Worm (Caenorhabditis elegans): ENCODE data around the gene srh-299.

Gene srh-299

ce11 chrV:15892696-15893095 lies 29.6 kb downstream of the srh-299 start, which contains the start of gene T06C12.11:
Gene T06C12.11, plus strand, starts transcription at chrV:15892996.
- TF ChIP-seq T23F11.4 (GFP tag; optimal IDR thresholded peaks at IDR 0.05) (no peak), nfya-1 (tag; optimal IDR thresholded peaks at IDR 0.05) (no peak), ceh-31 (tag; optimal IDR thresholded peaks at IDR 0.05) (no peak), ama-1 (optimal IDR thresholded peaks at IDR 0.05) (no peak), pax-1 (tag; optimal IDR thresholded peaks at IDR 0.05) (no peak), gmeb-2 (tag; optimal IDR thresholded peaks at IDR 0.05) (no peak), ref-2 (tag; optimal IDR thresholded peaks at IDR 0.05) (no peak), K09A11.1 (tag; optimal IDR thresholded peaks at IDR 0.05; ENCODE audit: insufficient read depth) (no peak), ceh-14 (tag; optimal IDR thresholded peaks at IDR 0.05) (no peak), hlh-30 (tag; optimal IDR thresholded peaks at IDR 0.05; ENCODE audit: insufficient read depth) (no peak), ceh-24 (tag; optimal IDR thresholded peaks at IDR 0.05) (no peak)

- TF ChIP-seq rnt-1 (tag; optimal IDR thresholded peaks at IDR 0.05) = no peak
- TF ChIP-seq ceh-34 (tag; optimal IDR thresholded peaks at IDR 0.05) = no peak
- no peak for TF ChIP-seq ahr-1 (tag; optimal IDR thresholded peaks at IDR 0.05)
- TF ChIP-seq hlh-13 (GFP tag; optimal IDR thresholded peaks at IDR 0.05) = no peak
- TF ChIP-seq npax-4 (tag; optimal IDR thresholded peaks at IDR 0.05) = no peak
- no peak for TF ChIP-seq F13H6.1 (tag; optimal IDR thresholded peaks at IDR 0.05)
- TF ChIP-seq unc-86 (tag; optimal IDR thresholded peaks at IDR 0.05) = no peak
- no peak for TF ChIP-seq pat-9 (tag; optimal IDR thresholded peaks at IDR 0.05)
- no peak for TF ChIP-seq zip-5 (tag; optimal IDR thresholded peaks at IDR 0.05)
- no peak for TF ChIP-seq nfya-1 (tag; optimal IDR thresholded peaks at IDR 0.05)
- no peak for TF ChIP-seq ceh-18 (tag; optimal IDR thresholded peaks at IDR 0.05)
- no peak for TF ChIP-seq ceh-22 (tag; optimal IDR thresholded peaks at IDR 0.05)
- TF ChIP-seq ceh-24 (tag; optimal IDR thresholded peaks at IDR 0.05) = no peak
- TF ChIP-seq madf-2 (tag; optimal IDR thresholded peaks at IDR 0.05) = no peak
- TF ChIP-seq eyg-1 (tag; optimal IDR thresholded peaks at IDR 0.05) = no peak
- no peak for TF ChIP-seq sox-2 (GFP tag; IDR thresholded peaks at IDR 0.05)
- TF ChIP-seq mec-3 (tag; optimal IDR thresholded peaks at IDR 0.05; ENCODE audit: borderline replicate concordance) = no peak
- TF ChIP-seq pag-3 (tag; optimal IDR thresholded peaks at IDR 0.05; ENCODE audit: borderline replicate concordance) = no peak
Measured at ce11 chrV:15896671-15897070, 33.5 kb downstream of the srh-299 start, which contains the start of gene nhr-213. Gene nhr-213, minus strand, starts transcription at chrV:15896771.

- no peak for TF ChIP-seq pha-4 (tag; optimal IDR thresholded peaks at IDR 0.05)
- no peak for TF ChIP-seq fkh-6 (tag; optimal IDR thresholded peaks at IDR 0.05)
- TF ChIP-seq ama-1 (optimal IDR thresholded peaks at IDR 0.05) = no peak
- no peak for TF ChIP-seq nfya-1 (tag; optimal IDR thresholded peaks at IDR 0.05)
- no peak for TF ChIP-seq sox-2 (GFP tag; IDR thresholded peaks at IDR 0.05)
- no peak for TF ChIP-seq ceh-14 (tag; optimal IDR thresholded peaks at IDR 0.05)
- TF ChIP-seq F13H6.1 (tag; optimal IDR thresholded peaks at IDR 0.05) = no peak
- TF ChIP-seq ceh-22 (tag; optimal IDR thresholded peaks at IDR 0.05) = no peak
- TF ChIP-seq hlh-15 (tag; optimal IDR thresholded peaks at IDR 0.05) = no peak
- TF ChIP-seq ceh-18 (tag; optimal IDR thresholded peaks at IDR 0.05) = no peak
Measured at ce11 chrV:15897696-15898095, 34.6 kb downstream of the srh-299 start, which contains the start of gene str-60. Gene str-60, plus strand, starts transcription at chrV:15897996.

- TF ChIP-seq elt-4 (tag; optimal IDR thresholded peaks at IDR 0.05) (no peak), ztf-16 (tag; optimal IDR thresholded peaks at IDR 0.05) (no peak)
Measured at ce11 chrV:15899696-15900095, 36.6 kb downstream of the srh-299 start, which contains the start of gene T06C12.14. Gene T06C12.14, plus strand, starts transcription at chrV:15899996.

ce11 chrV:15900564-15900963 lies 37.4 kb downstream of the srh-299 start:
- TF ChIP-seq hlh-8 (tag; optimal IDR thresholded peaks at IDR 0.05) = no peak
- no peak for TF ChIP-seq hlh-30 (tag; optimal IDR thresholded peaks at IDR 0.05; ENCODE audit: insufficient read depth)
- TF ChIP-seq fkh-10 (GFP tag; optimal IDR thresholded peaks at IDR 0.05) = no peak
- no peak for TF ChIP-seq fkh-6 (tag; optimal IDR thresholded peaks at IDR 0.05)
- no peak for TF ChIP-seq hlh-15 (tag; optimal IDR thresholded peaks at IDR 0.05)
- no peak for TF ChIP-seq C38D4.7 (GFP tag; optimal IDR thresholded peaks at IDR 0.05)
- no peak for TF ChIP-seq sdc-2 (tag; optimal IDR thresholded peaks at IDR 0.05)
- no peak for TF ChIP-seq ceh-24 (tag; optimal IDR thresholded peaks at IDR 0.05)
- TF ChIP-seq elt-2 (tag; optimal IDR thresholded peaks at IDR 0.05) = no peak
- TF ChIP-seq ceh-22 (tag; optimal IDR thresholded peaks at IDR 0.05) = no peak
- no peak for TF ChIP-seq ceh-34 (tag; optimal IDR thresholded peaks at IDR 0.05)
- no peak for TF ChIP-seq ceh-14 (tag; optimal IDR thresholded peaks at IDR 0.05)

Data from whole organism, late embryonic.